Fruit fly (Drosophila melanogaster) whole organism, embryonic: ENCODE data around the gene CG42685.

Experiments
- Ada2b ChIP-seq: fragments of 200-800 bp; sonication (Bioruptor generic); IDR thresholded peaks from 2 replicates; pipeline ENCODE4 v1.3.6; 2022; ENCODE audit warnings: missing biosample characterization, missing genetic modification characterization
- Bteb2 ChIP-seq: fragments of 200-800 bp; sonication (Bioruptor generic); optimal IDR thresholded peaks from 2 replicates; lab custom pipeline; 2016; ENCODE audit warnings: missing biosample characterization, missing genetic modification characterization
- CG10209 ChIP-seq: fragments of 200-800 bp; sonication (Bioruptor generic); optimal IDR thresholded peaks from 3 replicates; lab custom pipeline; 2017; ENCODE audit warnings: missing biosample characterization, mild to moderate bottlenecking, missing genetic modification characterization, missing genetic modification reagents
- CG10654 ChIP-seq: fragments of 200-800 bp; sonication (Bioruptor generic); optimal IDR thresholded peaks from 2 replicates; lab custom pipeline; 2016; ENCODE audit warnings: missing biosample characterization, missing genetic modification characterization
- CG14860 ChIP-seq: fragments of 200-800 bp; sonication (Bioruptor generic); IDR thresholded peaks from 3 replicates; pipeline ENCODE4 v1.3.6; 2022; ENCODE audit warnings: missing biosample characterization, missing genetic modification characterization; ENCODE audit not compliant: partially characterized antibody
- CG15011 ChIP-seq: fragments of 200-800 bp; sonication (Bioruptor generic); optimal IDR thresholded peaks from 3 replicates; lab custom pipeline; 2018; ENCODE audit warnings: missing biosample characterization, mild to moderate bottlenecking, missing genetic modification characterization
- CG1602 ChIP-seq: fragments of 200-800 bp; sonication (Bioruptor generic); optimal IDR thresholded peaks from 3 replicates; lab custom pipeline; 2016; ENCODE audit warnings: missing biosample characterization, missing genetic modification characterization
- CG17802 ChIP-seq: fragments of 200-800 bp; sonication (Bioruptor generic); optimal IDR thresholded peaks from 2 replicates; lab custom pipeline; 2018; ENCODE audit warnings: missing biosample characterization, mild to moderate bottlenecking, missing genetic modification characterization, moderate library complexity
- CG3407 ChIP-seq: fragments of 200-800 bp; sonication (Bioruptor generic); optimal IDR thresholded peaks from 2 replicates; lab custom pipeline; 2018; ENCODE audit warnings: missing biosample characterization, mild to moderate bottlenecking, missing genetic modification characterization
- CG34422 ChIP-seq: fragments of 200-800 bp; sonication (Bioruptor generic); IDR thresholded peaks from 3 replicates; pipeline ENCODE4 v1.3.6; 2022; ENCODE audit warnings: missing biosample characterization, missing genetic modification characterization
- CG3847 ChIP-seq: fragments of 200-800 bp; sonication (Bioruptor generic); IDR thresholded peaks from 2 replicates; pipeline ENCODE4 v1.3.6; 2022; ENCODE audit warnings: missing biosample characterization, missing genetic modification characterization
- CG3995 ChIP-seq: fragments of 200-800 bp; sonication (Bioruptor generic); optimal IDR thresholded peaks from 3 replicates; lab custom pipeline; 2016; ENCODE audit warnings: missing biosample characterization, missing genetic modification characterization
- CG4328 ChIP-seq: fragments of 200-800 bp; sonication (Bioruptor generic); optimal IDR thresholded peaks from 3 replicates; lab custom pipeline; 2017; ENCODE audit warnings: missing biosample characterization, missing genetic modification reagents, missing genetic modification characterization
- CG7271 ChIP-seq: fragments of 200-800 bp; sonication (Bioruptor generic); optimal IDR thresholded peaks from 2 replicates; lab custom pipeline; 2018; ENCODE audit warnings: missing biosample characterization, mild to moderate bottlenecking, missing genetic modification characterization, moderate library complexity
- CG8359 ChIP-seq: fragments of 200-800 bp; sonication (Bioruptor generic); optimal IDR thresholded peaks from 2 replicates; lab custom pipeline; 2017; ENCODE audit warnings: missing biosample characterization, mild to moderate bottlenecking, missing genetic modification characterization, borderline replicate concordance
- CG8944 ChIP-seq: fragments of 200-800 bp; sonication (Bioruptor generic); optimal IDR thresholded peaks from 3 replicates; lab custom pipeline; 2016; ENCODE audit warnings: missing biosample characterization, missing genetic modification characterization
- CG9215 ChIP-seq: fragments of 200-800 bp; sonication (Bioruptor generic); IDR thresholded peaks from 2 replicates; pipeline ENCODE4 v1.3.6; 2022; ENCODE audit warnings: missing biosample characterization, missing genetic modification characterization
- CHES-1-like ChIP-seq: fragments of 200-800 bp; sonication (Bioruptor generic); optimal IDR thresholded peaks from 2 replicates; lab custom pipeline; 2016; ENCODE audit warnings: missing biosample characterization, missing genetic modification characterization
- Chrac-16 ChIP-seq: fragments of 200-800 bp; sonication (Bioruptor generic); optimal IDR thresholded peaks from 3 replicates; lab custom pipeline; 2016; ENCODE audit warnings: missing biosample characterization, missing genetic modification characterization
- Dek ChIP-seq: fragments of 200-800 bp; sonication (Bioruptor generic); optimal IDR thresholded peaks from 3 replicates; lab custom pipeline; 2019; ENCODE audit warnings: missing biosample characterization, mild to moderate bottlenecking, missing genetic modification characterization, moderate library complexity
- Dfd ChIP-seq, 2 experiments: fragments of >200 bp; optimal IDR thresholded peaks; 2 replicates each; lab custom pipeline; 2017; ENCODE audit warnings: missing biosample characterization in 2 of 2, missing genetic modification characterization in 2 of 2
- HLH54F ChIP-seq: fragments of 200-800 bp; sonication (Bioruptor generic); optimal IDR thresholded peaks from 3 replicates; lab custom pipeline; 2016; ENCODE audit warnings: missing biosample characterization, missing genetic modification characterization
- Hand ChIP-seq: fragments of 200-800 bp; sonication (Bioruptor generic); optimal IDR thresholded peaks from 2 replicates; lab custom pipeline; 2017; ENCODE audit warnings: mild to moderate bottlenecking, missing biosample characterization, missing genetic modification reagents, missing genetic modification characterization
- HmgZ ChIP-seq: fragments of 200-800 bp; sonication (Bioruptor generic); optimal IDR thresholded peaks from 2 replicates; lab custom pipeline; 2018; ENCODE audit warnings: missing biosample characterization, mild to moderate bottlenecking, missing genetic modification characterization
- Hmr ChIP-seq: fragments of 200-800 bp; sonication (Bioruptor generic); optimal IDR thresholded peaks from 3 replicates; lab custom pipeline; 2017; ENCODE audit warnings: mild to moderate bottlenecking, missing biosample characterization, missing genetic modification reagents, missing genetic modification characterization
- Hr3 ChIP-seq: fragments of 200-800 bp; sonication (Bioruptor generic); optimal IDR thresholded peaks from 3 replicates; lab custom pipeline; 2016; ENCODE audit warnings: missing biosample characterization, missing genetic modification characterization
- Hr78 ChIP-seq, 2 experiments: fragments of 200-800 bp in 1 of 2; fragments of >200 bp in 1 of 2; sonication (Bioruptor generic) in 1 of 2; optimal IDR thresholded peaks; 2 replicates each; lab custom pipeline; 2017 to 2019; ENCODE audit warnings: missing biosample characterization in 2 of 2, missing genetic modification characterization in 2 of 2, mild to moderate bottlenecking in 1 of 2, moderate library complexity in 1 of 2
- Kr ChIP-seq: fragments of 200-800 bp; sonication (Bioruptor generic); optimal IDR thresholded peaks from 2 replicates; lab custom pipeline; 2017; ENCODE audit warnings: missing biosample characterization, mild to moderate bottlenecking, missing genetic modification characterization
- Lpt ChIP-seq: fragments of >200 bp; optimal IDR thresholded peaks from 2 replicates; lab custom pipeline; 2018; ENCODE audit warnings: missing biosample characterization, missing genetic modification characterization
- Max ChIP-seq: fragments of 200-800 bp; sonication (Bioruptor generic); optimal IDR thresholded peaks from 2 replicates; lab custom pipeline; 2016; ENCODE audit warnings: missing biosample characterization, mild to moderate bottlenecking, missing genetic modification characterization
- Meics ChIP-seq: fragments of 200-800 bp; sonication (Bioruptor generic); optimal IDR thresholded peaks from 2 replicates; lab custom pipeline; 2017; ENCODE audit warnings: missing biosample characterization, mild to moderate bottlenecking, missing genetic modification characterization
- Taf1 ChIP-seq: fragments of 200-800 bp; sonication (Bioruptor generic); IDR thresholded peaks from 2 replicates; pipeline ENCODE4 v1.3.6; 2022; ENCODE audit warnings: missing biosample characterization, missing genetic modification characterization
- Xrp1 ChIP-seq: fragments of 200-800 bp; sonication (Bioruptor generic); IDR thresholded peaks from 2 replicates; pipeline ENCODE4 v1.3.6; 2022; ENCODE audit warnings: missing biosample characterization, missing genetic modification characterization
- ash1 ChIP-seq: fragments of 200-800 bp; sonication (Bioruptor generic); optimal IDR thresholded peaks from 2 replicates; lab custom pipeline; 2018; ENCODE audit warnings: missing biosample characterization, mild to moderate bottlenecking, missing genetic modification characterization
- az2 ChIP-seq: fragments of 200-800 bp; sonication (Bioruptor generic); optimal IDR thresholded peaks from 3 replicates; lab custom pipeline; 2016; ENCODE audit warnings: missing biosample characterization, missing genetic modification characterization
- cas ChIP-seq: fragments of 200-800 bp; sonication (Bioruptor generic); IDR thresholded peaks from 2 replicates; pipeline ENCODE4 v1.3.6; 2022; ENCODE audit warnings: missing biosample characterization, missing genetic modification characterization
- da ChIP-seq: fragments of 200-800 bp; sonication (Bioruptor generic); optimal IDR thresholded peaks from 2 replicates; lab custom pipeline; 2016; ENCODE audit warnings: missing biosample characterization, missing genetic modification characterization
- dmrt99B ChIP-seq: fragments of 200-800 bp; sonication (Bioruptor generic); optimal IDR thresholded peaks from 2 replicates; lab custom pipeline; 2018; ENCODE audit warnings: missing biosample characterization, mild to moderate bottlenecking, missing genetic modification characterization, moderate library complexity
- dysf ChIP-seq: fragments of 200-800 bp; sonication (Bioruptor generic); IDR thresholded peaks from 3 replicates; pipeline ENCODE4 v1.3.6; 2022; ENCODE audit warnings: missing biosample characterization, missing genetic modification characterization
- en ChIP-seq: fragments of 200-800 bp; sonication (Bioruptor generic); optimal IDR thresholded peaks from 2 replicates; lab custom pipeline; 2016; ENCODE audit warnings: missing biosample characterization, missing genetic modification characterization
- fd96Cb ChIP-seq: fragments of 200-800 bp; sonication (Bioruptor generic); optimal IDR thresholded peaks from 2 replicates; lab custom pipeline; 2018; ENCODE audit warnings: missing biosample characterization, mild to moderate bottlenecking, missing genetic modification characterization, moderate library complexity
- gem ChIP-seq: fragments of 200-800 bp; sonication (Bioruptor generic); optimal IDR thresholded peaks from 2 replicates; lab custom pipeline; 2019; ENCODE audit warnings: missing biosample characterization, mild to moderate bottlenecking, missing genetic modification characterization, moderate library complexity
- gsb ChIP-seq: fragments of 200-800 bp; sonication (Bioruptor generic); IDR thresholded peaks from 2 replicates; pipeline ENCODE4 v1.3.6; 2022; ENCODE audit warnings: missing biosample characterization, missing genetic modification characterization
- gsb-n ChIP-seq: fragments of 200-800 bp; sonication (Bioruptor generic); optimal IDR thresholded peaks from 3 replicates; lab custom pipeline; 2018; ENCODE audit warnings: missing biosample characterization, mild to moderate bottlenecking, missing genetic modification characterization
- repo ChIP-seq: fragments of 200-800 bp; sonication (Bioruptor generic); optimal IDR thresholded peaks from 2 replicates; lab custom pipeline; 2016; ENCODE audit warnings: missing biosample characterization, missing genetic modification characterization
- slbo ChIP-seq: fragments of 200-800 bp; sonication (Bioruptor generic); IDR thresholded peaks from 2 replicates; pipeline ENCODE4 v1.3.6; 2022; ENCODE audit warnings: missing biosample characterization, missing genetic modification characterization
- usp ChIP-seq: fragments of >200 bp; optimal IDR thresholded peaks from 2 replicates; lab custom pipeline; 2017; ENCODE audit warnings: missing biosample characterization, missing genetic modification characterization
- vnd ChIP-seq: fragments of 200-800 bp; sonication (Bioruptor generic); IDR thresholded peaks from 3 replicates; pipeline ENCODE4 v1.3.6; 2022; ENCODE audit warnings: missing biosample characterization, missing genetic modification characterization; ENCODE audit not compliant: partially characterized antibody
- yki ChIP-seq: fragments of >200 bp; optimal IDR thresholded peaks from 3 replicates; lab custom pipeline; 2018
- zen2 ChIP-seq: fragments of 200-800 bp; sonication (Bioruptor generic); IDR thresholded peaks from 3 replicates; pipeline ENCODE4 v1.3.6; 2022; ENCODE audit warnings: missing biosample characterization, missing genetic modification characterization; ENCODE audit not compliant: partially characterized antibody

Gene CG42685

dm6 chr2L:14706194-14706593 is 23.8 kb downstream of the CG42685 start (continued):
- TF ChIP-seq gem (tag; lab: Kevin White, UChicago) (peak; percentile 69), Hr78 (GFP tag; optimal IDR thresholded peaks at IDR 0.05; lab: Kevin White, UChicago) (no peak), CG8944 (GFP tag; lab: Kevin White, UChicago) (peak; percentile 45), CG3847 (GFP tag; lab: Robert Waterston, UW) (peak; percentile 77), repo (GFP tag; lab: Kevin White, UChicago) (peak; percentile 78), Lpt (GFP tag; lab: Kevin White, UChicago) (no peak), CG7271 (tag; lab: Kevin White, UChicago) (peak; percentile 56), CG8359 (GFP tag; lab: Kevin White, UChicago) (peak; percentile 61), CG14860 (GFP tag; lab: Robert Waterston, UW) (no peak), CG10209 (GFP tag; lab: Kevin White, UChicago) (peak; percentile 50), dysf (peak; percentile 81), gsb (peak; percentile 58), HmgZ (tag; lab: Kevin White, UChicago) (peak; percentile 74), Max (GFP tag; lab: Kevin White, UChicago) (peak; percentile 67), Kr (no peak), CG3995 (no peak), CG10654 (GFP tag; lab: Kevin White, UChicago) (peak; percentile 59), HLH54F (GFP tag; lab: Kevin White, UChicago) (peak; percentile 49), da (peak; percentile 54), CG1602 (GFP tag; lab: Kevin White, UChicago) (peak; percentile 85), Dfd (GFP tag; optimal IDR thresholded peaks at IDR 0.05; lab: Kevin White, UChicago) (no peak), Hand (GFP tag; lab: Kevin White, UChicago) (no peak), usp (GFP tag; lab: Kevin White, UChicago) (no peak), CG17802 (peak; percentile 45), yki (lab: Kevin White, UChicago) (no peak), az2 (GFP tag; lab: Kevin White, UChicago) (peak; percentile 72), Chrac-16 (peak; percentile 72), CHES-1-like (GFP tag; lab: Kevin White, UChicago) (peak; percentile 51), gsb-n (tag; lab: Kevin White, UChicago) (peak; percentile 46), cas (GFP tag; lab: Robert Waterston, UW) (peak; percentile 49; the same call in 1 of the 2 replicates), ash1 (GFP tag; lab: Kevin White, UChicago) (no peak), Meics (GFP tag; lab: Kevin White, UChicago) (peak; percentile 81), Hmr (GFP tag; lab: Kevin White, UChicago) (peak; percentile 64), CG15011 (GFP tag; lab: Kevin White, UChicago) (no peak), CG34422 (GFP tag; lab: Robert Waterston, UW) (peak; percentile 71; the same call in 1 of the 3 replicates), CG3407 (GFP tag; lab: Kevin White, UChicago) (no peak), dmrt99B (tag; lab: Kevin White, UChicago) (peak; percentile 66), Ada2b (GFP tag; lab: Robert Waterston, UW) (peak; percentile 51; the same call in 1 of the 2 replicates), Dek (tag; lab: Kevin White, UChicago) (peak; percentile 16), Xrp1 (GFP tag; lab: Robert Waterston, UW) (peak; percentile 56; the same call in 1 of the 2 replicates), CG9215 (GFP tag; lab: Robert Waterston, UW) (peak; percentile 54; the same call in 1 of the 2 replicates), CG4328 (peak; percentile 49), Hr3 (peak; percentile 61), fd96Cb (tag; lab: Kevin White, UChicago) (peak; percentile 58), vnd (no peak), Bteb2 (GFP tag; lab: Kevin White, UChicago) (peak; percentile 58), slbo (GFP tag; lab: Robert Waterston, UW) (peak; percentile 73), en (peak; percentile 77), Taf1 (GFP tag; lab: Robert Waterston, UW) (0 out of 2 replicates have a peak, but pooled peaks have one; percentile 45), zen2 (GFP tag; lab: Robert Waterston, UW) (no peak)
